Fruit fly (Drosophila melanogaster) whole organism, wandering third instar larva: ENCODE data around the gene CG7099.

Experiments
- Abd-B ChIP-seq: fragments of >200 bp; optimal IDR thresholded peaks from 2 replicates; lab custom pipeline; 2017; ENCODE audit warnings: missing biosample characterization, missing genetic modification characterization
- CG9705 ChIP-seq: fragments of 200-800 bp; sonication (Bioruptor generic); optimal IDR thresholded peaks from 2 replicates; lab custom pipeline; 2018; ENCODE audit warnings: missing biosample characterization, mild to moderate bottlenecking, missing genetic modification characterization
- Dif ChIP-seq: fragments of 200-275, 200-300 bp; sonication (Bioruptor generic); optimal IDR thresholded peaks from 2 replicates; lab custom pipeline; 2018; ENCODE audit warnings: missing biosample characterization, missing genetic modification characterization; ENCODE audit not compliant: partially characterized antibody
- HLH106 ChIP-seq: fragments of 200-800 bp; optimal IDR thresholded peaks from 3 replicates; lab custom pipeline; 2019; ENCODE audit warnings: missing biosample characterization, mild to moderate bottlenecking, missing genetic modification characterization, moderate library complexity
- Hnf4 ChIP-seq: fragments of 200-800 bp; sonication (Bioruptor generic); optimal IDR thresholded peaks from 2 replicates; lab custom pipeline; 2016; ENCODE audit warnings: missing biosample characterization, mild to moderate bottlenecking, missing genetic modification characterization
- Hr78 ChIP-seq: fragments of >200 bp; optimal IDR thresholded peaks from 2 replicates; lab custom pipeline; 2017; ENCODE audit warnings: missing biosample characterization, missing genetic modification characterization
- Hr83 ChIP-seq: fragments of 200-300 bp; sonication (Bioruptor generic); optimal IDR thresholded peaks from 2 replicates; lab custom pipeline; 2016; ENCODE audit warnings: missing biosample characterization, mild to moderate bottlenecking, missing genetic modification characterization, moderate library complexity; ENCODE audit not compliant: poor library complexity, severe bottlenecking
- Jra ChIP-seq: sonication (Bioruptor generic); optimal IDR thresholded peaks from 2 replicates; lab custom pipeline; 2016; ENCODE audit warnings: missing biosample characterization, missing genetic modification characterization
- Mio ChIP-seq: sonication (Bioruptor generic); optimal IDR thresholded peaks from 2 replicates; lab custom pipeline; 2016; ENCODE audit warnings: missing biosample characterization, missing genetic modification characterization
- Myc ChIP-seq: fragments of >200 bp; optimal IDR thresholded peaks from 2 replicates; lab custom pipeline; 2017
- N ChIP-seq: fragments of >200 bp; optimal IDR thresholded peaks from 2 replicates; lab custom pipeline; 2018; ENCODE audit warnings: missing biosample characterization, missing external identifiers, missing genetic modification characterization
- OdsH ChIP-seq: fragments of 200-800 bp; sonication (Bioruptor generic); optimal IDR thresholded peaks from 2 replicates; lab custom pipeline; 2016; ENCODE audit warnings: missing biosample characterization, mild to moderate bottlenecking, missing genetic modification characterization
- Sp1 ChIP-seq: fragments of 200-800 bp; sonication (Bioruptor generic); optimal IDR thresholded peaks from 3 replicates; lab custom pipeline; 2019; ENCODE audit warnings: missing biosample characterization, mild to moderate bottlenecking, missing genetic modification characterization, moderate library complexity
- Vsx2 ChIP-seq: fragments of 200-300, 225-300 bp; sonication (Bioruptor generic); optimal IDR thresholded peaks from 2 replicates; lab custom pipeline; 2018; ENCODE audit warnings: missing biosample characterization, missing genetic modification characterization; ENCODE audit not compliant: partially characterized antibody
- br ChIP-seq: fragments of 200-800 bp; sonication (Bioruptor generic); optimal IDR thresholded peaks from 2 replicates; lab custom pipeline; 2016; ENCODE audit warnings: missing biosample characterization, missing genetic modification characterization
- brk ChIP-seq: fragments of 200-800 bp; sonication (Bioruptor generic); optimal IDR thresholded peaks from 2 replicates; lab custom pipeline; 2016; ENCODE audit warnings: missing biosample characterization, mild to moderate bottlenecking, missing genetic modification characterization
- dl ChIP-seq, 2 experiments: fragments of 175-275, 200-275 bp in 1 of 2; fragments of 200-275 bp in 1 of 2; sonication (Bioruptor generic); optimal IDR thresholded peaks; lab custom pipeline; 2018; ENCODE audit warnings: mild to moderate bottlenecking in 2 of 2, missing biosample characterization in 2 of 2, missing genetic modification characterization in 2 of 2, moderate library complexity in 2 of 2; ENCODE audit not compliant: partially characterized antibody in 2 of 2, insufficient read depth in 1 of 2
- dmrt93B ChIP-seq: fragments of 200-800 bp; sonication (Bioruptor generic); optimal IDR thresholded peaks from 2 replicates; lab custom pipeline; 2018; ENCODE audit warnings: missing biosample characterization, mild to moderate bottlenecking, missing genetic modification characterization
- dsf ChIP-seq: sonication (Bioruptor generic); optimal IDR thresholded peaks from 2 replicates; lab custom pipeline; 2016; ENCODE audit warnings: missing biosample characterization, missing genetic modification characterization, borderline replicate concordance
- foxo ChIP-seq, 2 experiments: fragments of 200-800 bp; sonication (Bioruptor generic); optimal IDR thresholded peaks; 2 replicates in 1 of 2; 3 replicates in 1 of 2; lab custom pipeline; 2016 to 2017; ENCODE audit warnings: missing biosample characterization in 2 of 2, missing genetic modification characterization in 2 of 2
- h ChIP-seq: fragments of 200-800 bp; sonication (Bioruptor generic); optimal IDR thresholded peaks from 3 replicates; lab custom pipeline; 2016; ENCODE audit warnings: missing biosample characterization, mild to moderate bottlenecking, missing genetic modification characterization
- pan ChIP-seq: fragments of >200 bp; optimal IDR thresholded peaks from 2 replicates; lab custom pipeline; 2017
- psq ChIP-seq: fragments of 200-800 bp; sonication (Bioruptor generic); optimal IDR thresholded peaks from 3 replicates; lab custom pipeline; 2017; ENCODE audit warnings: missing biosample characterization, mild to moderate bottlenecking, missing genetic modification characterization, moderate library complexity
- rgr ChIP-seq: fragments of 200-800 bp; sonication (Bioruptor generic); optimal IDR thresholded peaks from 3 replicates; lab custom pipeline; 2016; ENCODE audit warnings: missing biosample characterization, mild to moderate bottlenecking, missing genetic modification characterization
- sv ChIP-seq: fragments of 200-800 bp; sonication (Bioruptor generic); optimal IDR thresholded peaks from 3 replicates; lab custom pipeline; 2016; ENCODE audit warnings: missing biosample characterization, missing genetic modification characterization
- usp ChIP-seq: fragments of >200 bp; optimal IDR thresholded peaks from 2 replicates; lab custom pipeline; 2017; ENCODE audit warnings: missing biosample characterization, missing genetic modification characterization
- woc ChIP-seq: sonication (Bioruptor generic); optimal IDR thresholded peaks from 2 replicates; lab custom pipeline; 2016; ENCODE audit warnings: missing biosample characterization, mild to moderate bottlenecking, missing genetic modification characterization

Gene CG7099

DNA sequence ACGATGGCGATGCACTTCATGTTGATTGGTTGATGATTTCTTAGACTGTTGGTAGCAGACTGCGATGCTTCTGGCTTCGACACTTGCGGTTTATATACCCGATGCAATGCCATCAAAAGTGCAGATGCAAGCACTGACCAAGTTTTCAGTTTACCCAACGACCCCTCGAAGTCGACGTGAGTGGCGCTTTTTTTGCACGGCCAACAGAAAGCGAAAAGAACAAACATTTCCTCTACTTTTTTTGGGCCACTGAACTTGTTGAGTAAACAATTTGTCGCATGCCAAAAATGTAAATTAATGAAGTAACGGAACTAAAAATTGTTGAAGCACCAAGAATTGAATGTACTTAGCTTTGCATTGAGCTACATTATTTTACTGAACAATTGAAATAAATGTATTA is 24.2 kb downstream of the CG7099 start, which contains the start of gene Vm34Ca:
Gene Vm34Ca, minus strand, starts transcription at position 66 of the 400 bp plus-strand sequence.
- TF ChIP-seq Mio (GFP tag; lab: Kevin White, UChicago) (no peak), sv (no peak), Abd-B (no peak), dmrt93B (GFP tag; lab: Kevin White, UChicago) (no peak), CG9705 (no peak), dsf (GFP tag; lab: Kevin White, UChicago) (no peak), HLH106 (tag; lab: Kevin White, UChicago) (no peak)

DNA sequence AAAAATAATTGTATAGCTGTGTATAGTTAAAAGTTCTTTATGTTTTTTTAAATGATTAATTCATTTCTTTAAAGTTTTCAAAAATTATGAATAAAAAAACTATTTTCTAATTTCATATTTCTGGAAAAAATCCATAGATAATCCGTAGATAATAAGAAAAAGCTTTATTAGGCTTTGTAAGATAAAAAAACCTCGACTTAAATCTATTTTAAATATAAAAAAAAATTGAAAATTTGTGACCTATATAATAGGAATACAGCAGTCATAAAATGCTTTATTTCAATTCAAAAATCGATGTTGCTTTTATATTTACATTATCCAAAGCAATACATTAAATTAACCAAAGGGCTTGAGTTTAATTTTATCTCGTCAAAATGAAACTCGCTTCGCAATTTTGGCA is 24.8 kb downstream of the CG7099 start, which contains the start of gene Flad2:
Gene Flad2, plus strand, starts transcription at position 301 of the 400 bp plus-strand sequence.
- TF ChIP-seq br (GFP tag; lab: Kevin White, UChicago) (no peak), dl (GFP tag; optimal IDR thresholded peaks at IDR 0.05; lab: Kevin White, UChicago; ENCODE audit: insufficient read depth in 1 of 2, partially characterized antibody in 2 of 2) (no peak), Hr78 (GFP tag; lab: Kevin White, UChicago) (no peak), foxo (GFP tag; optimal IDR thresholded peaks at IDR 0.05; lab: Kevin White, UChicago) (no peak), Vsx2 (GFP tag; lab: Kevin White, UChicago) (no peak), OdsH (GFP tag; lab: Kevin White, UChicago) (no peak), h (GFP tag; lab: Kevin White, UChicago) (no peak), woc (GFP tag; lab: Kevin White, UChicago) (no peak), Hnf4 (no peak), pan (lab: Kevin White, UChicago) (no peak), usp (GFP tag; lab: Kevin White, UChicago) (no peak), Hr83 (GFP tag; lab: Kevin White, UChicago) (no peak)

DNA sequence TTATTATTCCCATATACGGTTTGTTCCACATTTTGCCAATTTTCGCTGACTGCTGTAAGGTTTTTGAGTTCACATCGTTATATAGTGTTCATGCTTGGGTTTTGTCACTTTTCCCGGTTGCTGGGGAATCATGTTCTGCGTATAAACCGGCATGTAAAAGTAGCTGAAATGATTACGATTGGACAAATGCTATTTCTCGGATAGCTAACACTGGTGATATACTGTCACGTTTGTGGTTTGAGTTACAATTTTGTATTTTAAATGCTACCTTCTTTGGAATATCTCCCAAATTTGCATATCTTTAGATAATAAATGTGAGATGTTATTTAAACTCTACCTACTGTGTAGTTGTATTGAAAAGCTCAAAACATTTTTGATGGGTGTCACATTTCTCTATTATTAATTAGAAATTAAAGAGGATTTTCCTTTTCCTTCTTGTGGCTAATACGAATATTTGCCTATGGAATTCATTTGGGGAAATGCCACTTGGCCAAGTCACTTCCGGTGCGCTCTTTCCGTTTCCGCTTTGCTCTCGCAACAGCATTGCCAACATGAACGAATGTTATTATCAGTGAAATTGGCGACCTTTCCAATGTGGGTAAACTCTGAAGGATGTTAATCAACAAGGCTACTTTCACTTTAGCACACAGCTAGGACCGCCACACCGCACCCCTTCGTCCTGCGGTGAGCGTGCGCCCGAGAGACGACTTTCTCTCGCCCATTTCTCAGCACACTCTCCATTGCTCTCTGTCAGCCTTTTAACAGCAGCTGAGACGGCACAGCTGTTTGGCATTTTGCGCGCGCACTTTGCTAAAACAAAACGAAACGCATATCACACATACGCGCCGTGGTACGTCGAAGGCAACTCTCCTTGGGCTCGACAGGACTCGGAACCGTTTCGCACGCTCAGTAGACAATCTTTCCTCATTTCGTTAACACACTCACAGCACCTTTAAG is 27.4 kb downstream of the CG7099 start, which contains the start of the genes CG16956, CG42784 and CG43850:
Gene CG16956, minus strand, starts transcription at position 51 of the 957 bp plus-strand sequence.
Gene CG42784, plus strand, starts transcription at position 907 of the 957 bp plus-strand sequence.
Gene CG43850, plus strand, starts transcription at position 907 of the 957 bp plus-strand sequence.
- TF ChIP-seq Vsx2 (GFP tag; lab: Kevin White, UChicago) (peak; percentile 7), Dif (GFP tag; lab: Kevin White, UChicago) (no peak)

DNA sequence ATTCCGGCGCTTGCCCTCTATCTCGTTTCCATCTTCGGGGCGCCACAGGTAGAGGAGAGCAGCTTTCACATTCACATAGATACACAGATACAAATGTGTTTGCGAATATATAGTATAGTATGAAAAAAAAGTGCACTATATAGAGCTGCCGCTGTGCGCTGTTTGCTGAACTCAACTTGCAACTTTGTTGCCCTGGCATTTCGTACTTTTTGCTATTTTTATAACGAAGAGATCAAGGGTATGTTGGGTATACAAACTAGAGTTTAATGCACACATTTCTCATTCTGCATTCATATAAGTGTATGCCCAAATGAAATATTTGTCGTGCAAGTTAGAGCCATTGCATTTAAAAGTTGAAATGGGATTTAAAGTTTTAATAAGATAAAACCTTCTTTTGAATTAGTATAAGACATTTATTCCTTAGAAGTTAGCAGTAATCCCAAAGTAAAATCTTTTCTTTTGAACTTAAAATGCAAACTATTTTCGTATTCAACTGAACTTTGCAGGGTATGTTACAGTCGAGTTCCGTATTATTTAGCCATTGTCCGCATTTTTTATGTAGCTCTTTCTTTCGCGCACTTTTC is 43.6 kb downstream of the CG7099 start:
- TF ChIP-seq rgr (GFP tag; lab: Kevin White, UChicago): no peak
- no peak for TF ChIP-seq brk
- TF ChIP-seq HLH106 (tag; lab: Kevin White, UChicago): no peak
- TF ChIP-seq Jra (GFP tag; lab: Kevin White, UChicago): no peak
- no peak for TF ChIP-seq usp (GFP tag; lab: Kevin White, UChicago)
- TF ChIP-seq Mio (GFP tag; lab: Kevin White, UChicago): no peak
- no peak for TF ChIP-seq psq (GFP tag; lab: Kevin White, UChicago)
- TF ChIP-seq h (GFP tag; lab: Kevin White, UChicago): no peak
- no peak for TF ChIP-seq Vsx2 (GFP tag; lab: Kevin White, UChicago)
- TF ChIP-seq Sp1 (GFP tag; lab: Kevin White, UChicago): no peak
- TF ChIP-seq N (GFP tag; lab: Kevin White, UChicago): no peak
- no peak for TF ChIP-seq dsf (GFP tag; lab: Kevin White, UChicago)
- no peak for TF ChIP-seq Myc (lab: Kevin White, UChicago)
- no peak for TF ChIP-seq br (GFP tag; lab: Kevin White, UChicago)
- no peak for TF ChIP-seq Dif (GFP tag; lab: Kevin White, UChicago)
- no peak for TF ChIP-seq foxo (GFP tag; optimal IDR thresholded peaks at IDR 0.05; lab: Kevin White, UChicago)
- no peak for TF ChIP-seq Hr83 (GFP tag; lab: Kevin White, UChicago)
